Worm (Caenorhabditis elegans) whole organism, mixed stage, embryonic: Measurements from ENCODE around the gene B0228.7.

Source experiments
- M03D4.4 ChIP-seq: sonication (generic microtip); optimal IDR thresholded peaks from 2 replicates; lab custom pipeline; 2017; ENCODE audit warnings: mild to moderate bottlenecking, missing genetic modification characterization, missing compliant biosample characterization
- bed-3 ChIP-seq: fragments of 200-800 bp; sonication (Bioruptor generic); optimal IDR thresholded peaks from 3 replicates; lab custom pipeline; 2018; ENCODE audit warnings: mild to moderate bottlenecking, missing genetic modification characterization, moderate library complexity, missing compliant biosample characterization
- elt-1 ChIP-seq: sonication (generic microtip); optimal IDR thresholded peaks from 2 replicates; lab custom pipeline; 2017; ENCODE audit warnings: missing genetic modification characterization, mild to moderate bottlenecking, missing compliant biosample characterization, antibody characterized with exemption, moderate library complexity, borderline replicate concordance; ENCODE audit not compliant: insufficient read depth
- flh-1 ChIP-seq: fragments of 200-800 bp; sonication (Bioruptor generic); optimal IDR thresholded peaks from 2 replicates; lab custom pipeline; 2018; ENCODE audit warnings: mild to moderate bottlenecking, missing genetic modification characterization, moderate library complexity, missing compliant biosample characterization
- ham-2 ChIP-seq: fragments of 200-800 bp; sonication (Bioruptor generic); optimal IDR thresholded peaks from 2 replicates; lab custom pipeline; 2018; ENCODE audit warnings: mild to moderate bottlenecking, missing genetic modification characterization, missing compliant biosample characterization
- mep-1 ChIP-seq: fragments of 150-350 bp; optimal IDR thresholded peaks from 2 replicates; lab custom pipeline; 2017; ENCODE audit warnings: missing biosample characterization, missing genetic modification reagents, missing genetic modification characterization, inconsistent platforms
- nhr-12 ChIP-seq: fragments of 150-350 bp; optimal IDR thresholded peaks from 2 replicates; lab custom pipeline; 2014; ENCODE audit warnings: missing biosample characterization, missing genetic modification characterization
- nhr-28 ChIP-seq: fragments of 150-350 bp; optimal IDR thresholded peaks from 2 replicates; lab custom pipeline; 2014; ENCODE audit warnings: missing biosample characterization, missing genetic modification characterization
- pha-4 ChIP-seq: fragments of 150-350 bp; optimal IDR thresholded peaks from 2 replicates; lab custom pipeline; 2018; ENCODE audit warnings: missing biosample characterization, missing genetic modification reagents, missing genetic modification characterization
- snpc-4 ChIP-seq: fragments of 150-350 bp; optimal IDR thresholded peaks from 2 replicates; lab custom pipeline; 2014; ENCODE audit warnings: missing biosample characterization, missing genetic modification characterization
- sptf-1 ChIP-seq: sonication (generic microtip); optimal IDR thresholded peaks from 2 replicates; lab custom pipeline; 2017; ENCODE audit warnings: mild to moderate bottlenecking, missing genetic modification characterization, moderate library complexity, missing compliant biosample characterization
- unc-62 ChIP-seq: fragments of 150-350 bp; optimal IDR thresholded peaks from 2 replicates; lab custom pipeline; 2014; ENCODE audit warnings: missing biosample characterization, missing genetic modification reagents, missing genetic modification characterization
- zip-8 ChIP-seq: fragments of 150-350 bp; optimal IDR thresholded peaks from 2 replicates; lab custom pipeline; 2014; ENCODE audit warnings: missing biosample characterization, missing genetic modification characterization
- ztf-11 ChIP-seq: fragments of 150-350 bp; optimal IDR thresholded peaks from 2 replicates; lab custom pipeline; 2014; ENCODE audit warnings: missing biosample characterization, missing genetic modification characterization

- peak; percentile 49 for TF ChIP-seq unc-62
- TF ChIP-seq sptf-1 (tag; lab: Kevin White, UChicago): no peak
- TF ChIP-seq ham-2 (GFP tag; lab: Kevin White, UChicago): no peak
- TF ChIP-seq elt-1 (tag; lab: Kevin White, UChicago): no peak
- no peak for TF ChIP-seq snpc-4 (tag; lab: Kevin White, UChicago)
- no peak for TF ChIP-seq M03D4.4 (tag; lab: Kevin White, UChicago)
- TF ChIP-seq mep-1 (tag; lab: Kevin White, UChicago): no peak
- no peak for TF ChIP-seq bed-3 (GFP tag; lab: Kevin White, UChicago)
- no peak for TF ChIP-seq nhr-12 (tag; lab: Kevin White, UChicago)
- no peak for TF ChIP-seq nhr-28 (tag; lab: Kevin White, UChicago)
- TF ChIP-seq pha-4 (tag; lab: Kevin White, UChicago): no peak
- no peak for TF ChIP-seq ztf-11
- TF ChIP-seq zip-8 (tag; lab: Kevin White, UChicago): no peak
- TF ChIP-seq flh-1 (GFP tag; lab: Kevin White, UChicago): no peak
These were observed 36.0 kb downstream of the B0228.7 start for ce11 chrII:7722784-7723183.
